Worm (Caenorhabditis elegans): ENCODE measurements around the gene tag-209.

Gene tag-209

DNA sequence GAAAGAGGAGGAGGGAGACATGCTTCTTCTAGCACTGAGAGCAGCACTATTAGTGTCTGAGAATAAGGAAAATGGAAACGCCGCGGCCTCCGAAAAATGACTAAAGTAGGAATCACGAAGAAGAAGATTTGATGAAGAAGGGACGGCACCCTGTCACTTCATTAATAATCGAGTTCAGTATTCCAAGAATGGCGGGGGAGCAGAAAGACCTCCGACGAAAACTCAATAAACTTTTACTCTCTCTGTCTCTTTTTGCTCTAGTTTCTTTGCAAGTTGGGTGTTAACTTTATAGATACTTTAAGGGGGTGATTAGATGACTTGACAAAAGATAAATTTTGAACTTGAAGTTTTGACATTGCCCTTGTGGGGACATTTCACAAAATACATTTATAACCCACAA lies 17.8 kb upstream of the tag-209 start:
- TF ChIP-seq nhr-12 (tag; optimal IDR thresholded peaks at IDR 0.05): no peak
- no peak for TF ChIP-seq egl-27 (tag; optimal IDR thresholded peaks at IDR 0.05)
- peak; percentile 25 for TF ChIP-seq C34F6.9 (tag; optimal IDR thresholded peaks at IDR 0.05)
- no peak for TF ChIP-seq ztf-1 (GFP tag; conservative IDR thresholded peaks at IDR 0.05)
- peak; percentile 28 for TF ChIP-seq sma-9 (GFP tag; optimal IDR thresholded peaks at IDR 0.05)
- no peak for TF ChIP-seq sma-9 (tag; optimal IDR thresholded peaks at IDR 0.05)
- no peak for TF ChIP-seq unc-39 (tag; optimal IDR thresholded peaks at IDR 0.05)
- peak; percentile 11 for TF ChIP-seq unc-55 (GFP tag; optimal IDR thresholded peaks at IDR 0.05)

DNA sequence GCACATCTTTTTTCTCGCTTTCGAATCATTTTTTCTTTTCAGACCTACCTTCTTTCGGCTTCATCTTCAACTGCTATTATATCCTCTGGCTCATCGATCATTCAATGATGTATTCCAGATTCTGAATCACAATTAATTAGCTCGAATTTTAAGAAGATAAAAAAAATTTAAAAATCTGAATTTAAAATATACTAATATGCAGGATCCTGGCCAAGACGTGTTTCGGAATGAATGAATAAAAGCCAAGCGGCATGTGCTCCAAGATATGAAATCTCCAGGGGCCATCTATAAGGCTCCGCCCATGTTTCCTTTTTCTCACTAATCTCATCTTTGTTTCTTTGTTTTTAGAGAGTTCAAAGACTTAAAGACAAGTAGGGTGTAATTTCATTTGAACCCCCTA lies 9.1 kb upstream of the tag-209 start, which contains the start of gene mpz-1:
Gene mpz-1 (minus strand): TSS at position 101 of the 400 bp plus-strand sequence.
- TF ChIP-seq mab-5 (tag; optimal IDR thresholded peaks at IDR 0.05): no peak
- no peak for TF ChIP-seq nhr-23 (tag; optimal IDR thresholded peaks at IDR 0.05)
- no peak for TF ChIP-seq ama-1 (optimal IDR thresholded peaks at IDR 0.05)
- no peak for TF ChIP-seq nhr-12 (tag; optimal IDR thresholded peaks at IDR 0.05)
- TF ChIP-seq sma-9 (GFP tag; optimal IDR thresholded peaks at IDR 0.05): no peak
- no peak for TF ChIP-seq sma-9 (tag; optimal IDR thresholded peaks at IDR 0.05)
- no peak for TF ChIP-seq unc-39 (tag; optimal IDR thresholded peaks at IDR 0.05)
- TF ChIP-seq nhr-25 (tag; optimal IDR thresholded peaks at IDR 0.05): no peak
- no peak for TF ChIP-seq ztf-4 (tag; optimal IDR thresholded peaks at IDR 0.05)
- TF ChIP-seq ztf-1 (GFP tag; conservative IDR thresholded peaks at IDR 0.05): no peak
- TF ChIP-seq ztf-11 (tag; optimal IDR thresholded peaks at IDR 0.05): no peak
- no peak for TF ChIP-seq nhr-129 (tag; optimal IDR thresholded peaks at IDR 0.05)
- TF ChIP-seq egl-27 (tag; optimal IDR thresholded peaks at IDR 0.05): no peak
- no peak for TF ChIP-seq C34F6.9 (tag; optimal IDR thresholded peaks at IDR 0.05)
- TF ChIP-seq elt-1 (tag; optimal IDR thresholded peaks at IDR 0.05): no peak
- no peak for TF ChIP-seq elt-3 (tag; optimal IDR thresholded peaks at IDR 0.05)
- no peak for TF ChIP-seq sem-4 (tag; optimal IDR thresholded peaks at IDR 0.05)
- TF ChIP-seq alr-1 (tag; optimal IDR thresholded peaks at IDR 0.05): no peak
- TF ChIP-seq unc-55 (GFP tag; optimal IDR thresholded peaks at IDR 0.05): no peak

DNA sequence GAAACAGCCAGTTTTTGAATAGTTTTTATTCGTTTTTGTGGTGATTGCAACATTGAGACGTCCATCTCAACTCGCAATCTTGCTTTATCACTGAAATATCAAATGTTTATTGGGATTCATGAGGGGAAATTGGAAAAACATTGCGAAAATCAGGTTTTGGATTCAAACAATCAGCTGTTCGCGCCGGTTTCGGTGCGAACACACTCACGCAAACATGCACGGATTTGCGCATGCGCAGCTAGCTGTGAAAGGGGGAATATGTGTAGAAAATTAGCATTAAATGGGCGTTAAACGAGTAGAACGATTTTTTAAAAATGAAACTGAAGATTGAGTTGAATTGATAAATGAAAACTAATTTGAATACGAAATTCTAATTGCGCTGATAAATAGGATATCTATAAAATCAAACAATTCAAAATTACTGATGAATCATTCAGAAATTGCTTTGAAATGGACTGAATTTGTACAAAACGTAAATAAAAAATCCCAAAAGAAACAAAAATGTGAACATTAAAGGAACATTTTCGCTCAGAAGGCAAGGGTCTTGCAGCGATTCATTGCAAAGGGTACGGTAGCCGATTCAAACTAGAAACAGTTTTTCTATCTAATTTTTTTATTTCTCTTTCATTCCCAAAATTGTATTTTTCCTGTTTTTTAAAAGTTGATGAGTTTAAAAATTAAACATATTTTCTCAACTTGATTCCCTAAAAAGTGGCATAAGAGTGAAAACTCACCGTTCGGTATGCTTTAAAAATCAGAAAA lies 3.7 kb upstream of the tag-209 start, which contains the start of gene ect-2:
Gene ect-2 (minus strand): TSS at position 762 of the 762 bp plus-strand sequence.
- TF ChIP-seq aly-2 (tag; optimal IDR thresholded peaks at IDR 0.05): no peak
- TF ChIP-seq lsy-2 (tag; optimal IDR thresholded peaks at IDR 0.05): peak in 1 of 2 experiments; percentile 29
- no peak for TF ChIP-seq mbf-1 (tag; optimal IDR thresholded peaks at IDR 0.05)
- no peak for TF ChIP-seq ZK546.5 (tag; optimal IDR thresholded peaks at IDR 0.05)
- TF ChIP-seq nhr-237 (tag; optimal IDR thresholded peaks at IDR 0.05): no peak
- TF ChIP-seq gmeb-1 (tag; optimal IDR thresholded peaks at IDR 0.05): peak; percentile 79
- peak; percentile 43 for TF ChIP-seq unc-55 (GFP tag; optimal IDR thresholded peaks at IDR 0.05)
- TF ChIP-seq C34F6.9 (tag; optimal IDR thresholded peaks at IDR 0.05): peak; percentile 29

DNA sequence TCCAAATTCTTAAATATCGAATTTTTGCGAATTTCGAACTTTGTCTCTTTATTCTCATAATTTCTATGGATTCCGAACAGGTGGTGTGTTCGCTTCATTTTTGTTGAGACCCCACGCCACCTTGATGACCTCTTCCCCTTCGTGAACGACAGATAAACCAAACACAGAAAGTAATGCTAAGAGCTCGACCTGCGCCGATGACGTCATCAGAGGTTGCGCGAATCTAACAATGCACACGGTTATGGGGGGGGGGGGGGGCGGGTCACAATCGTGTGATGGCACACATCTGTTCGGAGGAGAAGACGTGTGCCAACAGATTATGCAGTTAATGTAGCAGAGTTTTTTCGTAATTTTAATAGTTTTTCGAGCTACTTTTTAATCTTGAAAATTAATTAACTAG lies 2.9 kb upstream of the tag-209 start:
- TF ChIP-seq ceh-82 (tag; optimal IDR thresholded peaks at IDR 0.05) (no peak), elt-1 (tag; optimal IDR thresholded peaks at IDR 0.05) (no peak), C34F6.9 (tag; optimal IDR thresholded peaks at IDR 0.05) (no peak), nhr-6 (tag; optimal IDR thresholded peaks at IDR 0.05) (no peak), blmp-1 (tag; optimal IDR thresholded peaks at IDR 0.05; ENCODE audit: insufficient read depth) (no peak), Y55F3AM.14 (GFP tag; optimal IDR thresholded peaks at IDR 0.05) (no peak), alr-1 (tag; optimal IDR thresholded peaks at IDR 0.05) (no peak), F13H6.1 (tag; optimal IDR thresholded peaks at IDR 0.05) (no peak), mab-5 (tag; optimal IDR thresholded peaks at IDR 0.05) (no peak), nhr-21 (tag; optimal IDR thresholded peaks at IDR 0.05) (no peak), ztf-11 (tag; optimal IDR thresholded peaks at IDR 0.05) (no peak), ztf-4 (tag; optimal IDR thresholded peaks at IDR 0.05) (no peak), ZK546.5 (tag; optimal IDR thresholded peaks at IDR 0.05) (no peak)

DNA sequence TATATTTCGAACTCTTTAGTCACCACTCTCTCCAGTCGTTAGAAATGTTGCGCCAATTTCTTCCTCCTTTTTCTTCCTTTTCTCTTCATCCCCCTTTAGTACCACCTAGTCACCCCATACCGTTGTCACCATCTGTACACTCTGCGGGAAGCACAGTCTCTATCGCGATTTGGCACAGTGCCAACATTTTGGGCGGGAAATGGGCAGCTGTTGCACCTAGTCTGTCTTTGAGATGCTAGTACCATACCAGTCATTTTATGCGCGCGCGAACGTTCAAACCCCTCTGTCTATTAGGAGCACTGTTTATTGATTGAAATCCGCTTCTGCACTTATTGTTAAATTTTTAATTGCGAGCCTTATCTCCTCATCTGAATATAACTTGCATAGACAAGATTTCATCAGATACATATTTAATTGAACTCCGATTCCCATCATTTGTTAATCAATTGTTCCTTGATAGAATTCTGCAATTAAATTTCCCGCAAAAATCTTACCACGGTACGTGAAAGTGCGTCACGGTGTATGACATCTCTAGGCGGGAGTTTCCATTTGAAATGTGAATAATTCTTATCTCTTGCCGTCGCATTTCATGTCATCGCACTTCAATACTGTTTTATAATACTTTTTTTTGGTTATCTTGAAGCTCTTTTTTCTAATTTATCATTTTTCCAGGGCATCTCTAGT lies 2.2 kb upstream of the tag-209 start, which contains the start of gene cdl-1:
Gene cdl-1 (plus strand): TSS at position 673 of the 684 bp plus-strand sequence.
- TF ChIP-seq skn-1 (tag; optimal IDR thresholded peaks at IDR 0.05): no peak
- TF ChIP-seq sem-4 (tag; optimal IDR thresholded peaks at IDR 0.05): peak; percentile 45
- TF ChIP-seq nhr-12 (tag; optimal IDR thresholded peaks at IDR 0.05): no peak
- no peak for TF ChIP-seq ama-1 (optimal IDR thresholded peaks at IDR 0.05)
- TF ChIP-seq sma-9 (GFP tag; optimal IDR thresholded peaks at IDR 0.05): peak; percentile 74
- no peak for TF ChIP-seq sma-9 (tag; optimal IDR thresholded peaks at IDR 0.05)
- no peak for TF ChIP-seq aly-2 (tag; optimal IDR thresholded peaks at IDR 0.05)
- TF ChIP-seq nhr-129 (tag; optimal IDR thresholded peaks at IDR 0.05): peak; percentile 70
- TF ChIP-seq blmp-1 (tag; optimal IDR thresholded peaks at IDR 0.05; ENCODE audit: insufficient read depth): peak; percentile 9
- peak; percentile 31 for TF ChIP-seq nhr-21 (tag; optimal IDR thresholded peaks at IDR 0.05)
- peak; percentile 66 for TF ChIP-seq sma-3 (GFP tag; optimal IDR thresholded peaks at IDR 0.05)
- TF ChIP-seq C34F6.9 (tag; optimal IDR thresholded peaks at IDR 0.05): peak; percentile 42
- TF ChIP-seq ztf-1 (GFP tag; conservative IDR thresholded peaks at IDR 0.05): no peak
- TF ChIP-seq ZK546.5 (tag; optimal IDR thresholded peaks at IDR 0.05): no peak
- TF ChIP-seq unc-55 (GFP tag; optimal IDR thresholded peaks at IDR 0.05): peak; percentile 73
- no peak for TF ChIP-seq nhr-237 (tag; optimal IDR thresholded peaks at IDR 0.05)
- TF ChIP-seq snpc-4 (tag; optimal IDR thresholded peaks at IDR 0.05): peak; percentile 14
- TF ChIP-seq lin-13 (GFP tag; optimal IDR thresholded peaks at IDR 0.05): peak; percentile 55
- TF ChIP-seq alr-1 (tag; optimal IDR thresholded peaks at IDR 0.05): no peak
- no peak for TF ChIP-seq nhr-77 (tag; optimal IDR thresholded peaks at IDR 0.05)
- peak; percentile 27 for TF ChIP-seq nhr-25 (tag; optimal IDR thresholded peaks at IDR 0.05)
- TF ChIP-seq mbf-1 (tag; optimal IDR thresholded peaks at IDR 0.05): no peak
- no peak for TF ChIP-seq dmd-4 (tag; optimal IDR thresholded peaks at IDR 0.05)
- peak; percentile 94 for TF ChIP-seq gmeb-1 (tag; optimal IDR thresholded peaks at IDR 0.05)
- TF ChIP-seq crh-2 (tag; optimal IDR thresholded peaks at IDR 0.05): peak; percentile 56
- no peak for TF ChIP-seq elt-1 (tag; optimal IDR thresholded peaks at IDR 0.05)
- TF ChIP-seq nhr-23 (tag; optimal IDR thresholded peaks at IDR 0.05): no peak
- peak; percentile 23 for TF ChIP-seq nhr-6 (tag; optimal IDR thresholded peaks at IDR 0.05)
- TF ChIP-seq F13H6.1 (tag; optimal IDR thresholded peaks at IDR 0.05): peak; percentile 30
